Fruit fly (Drosophila melanogaster) whole organism, embryonic: ENCODE data around the gene CG45428.

ENCODE experiments used
- BEAF-32 ChIP-seq: fragments of 200-800 bp; sonication (Bioruptor generic); optimal IDR thresholded peaks from 3 replicates; lab custom pipeline; 2017; ENCODE audit warnings: missing biosample characterization, missing genetic modification characterization, mild to moderate bottlenecking, moderate library complexity, missing genetic modification reagents
- BtbVII ChIP-seq: fragments of 200-800 bp; sonication (Bioruptor generic); optimal IDR thresholded peaks from 3 replicates; lab custom pipeline; 2017; ENCODE audit warnings: missing biosample characterization, mild to moderate bottlenecking, missing genetic modification characterization
- CG10462 ChIP-seq: fragments of 200-800 bp; sonication (Bioruptor generic); optimal IDR thresholded peaks from 2 replicates; lab custom pipeline; 2016; ENCODE audit warnings: missing biosample characterization, missing genetic modification characterization
- CG12299 ChIP-seq: fragments of 200-800 bp; sonication (Bioruptor generic); optimal IDR thresholded peaks from 2 replicates; lab custom pipeline; 2018; ENCODE audit warnings: missing biosample characterization, mild to moderate bottlenecking, missing genetic modification characterization
- CG13894 ChIP-seq: fragments of 200-800 bp; sonication (Bioruptor generic); optimal IDR thresholded peaks from 3 replicates; lab custom pipeline; 2018; ENCODE audit warnings: missing biosample characterization, mild to moderate bottlenecking, missing genetic modification characterization, moderate library complexity
- CG17186 ChIP-seq: fragments of 200-800 bp; sonication (Bioruptor generic); optimal IDR thresholded peaks from 3 replicates; lab custom pipeline; 2017; ENCODE audit warnings: missing biosample characterization, missing genetic modification reagents, missing genetic modification characterization
- CG17361 ChIP-seq: fragments of 200-800 bp; sonication (Bioruptor generic); IDR thresholded peaks from 3 replicates; pipeline ENCODE4 v1.3.6; 2022; ENCODE audit warnings: missing biosample characterization, missing genetic modification characterization
- CG1792 ChIP-seq: fragments of 200-800 bp; sonication (Bioruptor generic); optimal IDR thresholded peaks from 2 replicates; lab custom pipeline; 2016; ENCODE audit warnings: missing biosample characterization, missing genetic modification characterization
- CG30020 ChIP-seq: fragments of 200-800 bp; optimal IDR thresholded peaks from 2 replicates; lab custom pipeline; 2019; ENCODE audit warnings: missing biosample characterization, mild to moderate bottlenecking, missing genetic modification characterization, moderate library complexity
- CG30403 ChIP-seq: fragments of 200-800 bp; sonication (Bioruptor generic); optimal IDR thresholded peaks from 3 replicates; lab custom pipeline; 2016; ENCODE audit warnings: missing biosample characterization, missing genetic modification characterization
- CG3163 ChIP-seq: fragments of 200-800 bp; sonication (Bioruptor generic); optimal IDR thresholded peaks from 3 replicates; lab custom pipeline; 2016; ENCODE audit warnings: missing biosample characterization, missing genetic modification characterization
- CG34376 ChIP-seq: fragments of 200-800 bp; sonication (Bioruptor generic); optimal IDR thresholded peaks from 2 replicates; lab custom pipeline; 2018; ENCODE audit warnings: missing biosample characterization, mild to moderate bottlenecking, missing genetic modification characterization
- CG4617 ChIP-seq: fragments of 200-800 bp; sonication (Bioruptor generic); optimal IDR thresholded peaks from 3 replicates; lab custom pipeline; 2016; ENCODE audit warnings: missing biosample characterization, missing genetic modification characterization, borderline replicate concordance
- CG6813 ChIP-seq: fragments of 200-800 bp; sonication (Bioruptor generic); optimal IDR thresholded peaks from 2 replicates; lab custom pipeline; 2017; ENCODE audit warnings: missing biosample characterization, missing genetic modification characterization, mild to moderate bottlenecking, moderate library complexity, missing genetic modification reagents
- CG6854 ChIP-seq: fragments of 200-800 bp; sonication (Bioruptor generic); optimal IDR thresholded peaks from 3 replicates; lab custom pipeline; 2017; ENCODE audit warnings: missing biosample characterization, mild to moderate bottlenecking, missing genetic modification characterization
- CG7745 ChIP-seq: fragments of 200-800 bp; sonication (Bioruptor generic); optimal IDR thresholded peaks from 2 replicates; lab custom pipeline; 2018; ENCODE audit warnings: missing biosample characterization, mild to moderate bottlenecking, missing genetic modification characterization, moderate library complexity
- CG7786 ChIP-seq: fragments of 200-800 bp; sonication (Bioruptor generic); optimal IDR thresholded peaks from 2 replicates; lab custom pipeline; 2016; ENCODE audit warnings: missing biosample characterization, missing genetic modification characterization
- CG7839 ChIP-seq: fragments of 200-800 bp; sonication (Bioruptor generic); optimal IDR thresholded peaks from 3 replicates; lab custom pipeline; 2018; ENCODE audit warnings: missing biosample characterization, mild to moderate bottlenecking, missing genetic modification characterization, moderate library complexity
- CG7928 ChIP-seq: fragments of 200-800 bp; sonication (Bioruptor generic); optimal IDR thresholded peaks from 2 replicates; lab custom pipeline; 2017; ENCODE audit warnings: missing biosample characterization, mild to moderate bottlenecking, missing genetic modification characterization
- CG8089 ChIP-seq: fragments of 200-800 bp; sonication (Bioruptor generic); optimal IDR thresholded peaks from 3 replicates; lab custom pipeline; 2016; ENCODE audit warnings: missing biosample characterization, missing genetic modification characterization
- CrebB ChIP-seq: fragments of 200-800 bp; sonication (Bioruptor generic); optimal IDR thresholded peaks from 3 replicates; lab custom pipeline; 2018; ENCODE audit warnings: missing biosample characterization, mild to moderate bottlenecking, missing genetic modification characterization
- HmgD ChIP-seq: fragments of 200-800 bp; sonication (Bioruptor generic); optimal IDR thresholded peaks from 3 replicates; lab custom pipeline; 2016; ENCODE audit warnings: missing biosample characterization, missing genetic modification characterization
- Hmr ChIP-seq: fragments of 200-800 bp; sonication (Bioruptor generic); optimal IDR thresholded peaks from 3 replicates; lab custom pipeline; 2017; ENCODE audit warnings: mild to moderate bottlenecking, missing biosample characterization, missing genetic modification reagents, missing genetic modification characterization
- Hmx ChIP-seq: fragments of 200-800 bp; sonication (Bioruptor generic); optimal IDR thresholded peaks from 2 replicates; lab custom pipeline; 2016; ENCODE audit warnings: missing biosample characterization, missing genetic modification characterization
- Mad ChIP-seq: fragments of 200-800 bp; sonication (Bioruptor generic); optimal IDR thresholded peaks from 2 replicates; lab custom pipeline; 2016; ENCODE audit warnings: missing biosample characterization, missing genetic modification characterization
- Med ChIP-seq: fragments of 200-800 bp; sonication (Bioruptor generic); peaks from one replicate; lab custom pipeline; 2016; ENCODE audit warnings: missing biosample characterization, missing genetic modification characterization, mild to moderate bottlenecking, inconsistent platforms, moderate library complexity
- Mrtf ChIP-seq: fragments of 200-800 bp; sonication (Bioruptor generic); IDR thresholded peaks from 3 replicates; pipeline ENCODE4 v1.3.6; 2022; ENCODE audit warnings: missing biosample characterization, missing genetic modification characterization
- Ptx1 ChIP-seq: fragments of 200-800 bp; sonication (Bioruptor generic); IDR thresholded peaks from 2 replicates; pipeline ENCODE4 v1.3.6; 2022; ENCODE audit warnings: missing biosample characterization, missing genetic modification characterization
- Sry-β ChIP-seq: fragments of 200-800 bp; sonication (Bioruptor generic); optimal IDR thresholded peaks from 2 replicates; lab custom pipeline; 2018; ENCODE audit warnings: missing biosample characterization, mild to moderate bottlenecking, missing genetic modification characterization, moderate library complexity
- Sry-δ ChIP-seq: fragments of 200-800 bp; sonication (Bioruptor generic); optimal IDR thresholded peaks from 2 replicates; lab custom pipeline; 2016; ENCODE audit warnings: missing biosample characterization, missing genetic modification characterization
- TFAM ChIP-seq: fragments of 200-800 bp; sonication (Bioruptor generic); optimal IDR thresholded peaks from 2 replicates; lab custom pipeline; 2017; ENCODE audit warnings: missing biosample characterization, missing genetic modification characterization, inconsistent platforms
- ap ChIP-seq: fragments of 200-800 bp; sonication (Bioruptor generic); IDR thresholded peaks from 2 replicates; pipeline ENCODE4 v1.3.6; 2022; ENCODE audit warnings: missing biosample characterization, missing genetic modification characterization
- br ChIP-seq: fragments of >200 bp; optimal IDR thresholded peaks from 2 replicates; lab custom pipeline; 2017
- chif ChIP-seq, 2 experiments: fragments of 200-800 bp; sonication (Bioruptor generic); optimal IDR thresholded peaks; 3 replicates each; lab custom pipeline; 2016; ENCODE audit warnings: missing biosample characterization in 2 of 2, missing genetic modification characterization in 2 of 2
- crc ChIP-seq: fragments of 200-800 bp; sonication (Bioruptor generic); optimal IDR thresholded peaks from 2 replicates; lab custom pipeline; 2016; ENCODE audit warnings: missing biosample characterization, missing genetic modification characterization
- crol ChIP-seq: fragments of 200-800 bp; sonication (Bioruptor generic); IDR thresholded peaks from 2 replicates; pipeline ENCODE4 v1.3.6; 2022; ENCODE audit warnings: missing biosample characterization, missing genetic modification characterization
- gsb-n ChIP-seq: fragments of 200-800 bp; sonication (Bioruptor generic); optimal IDR thresholded peaks from 3 replicates; lab custom pipeline; 2018; ENCODE audit warnings: missing biosample characterization, mild to moderate bottlenecking, missing genetic modification characterization
- hb ChIP-seq: fragments of 200-800 bp; sonication (Bioruptor generic); IDR thresholded peaks from 3 replicates; pipeline ENCODE4 v1.3.6; 2022; ENCODE audit warnings: missing biosample characterization, missing genetic modification characterization; ENCODE audit not compliant: partially characterized antibody
- ind ChIP-seq: fragments of 200-800 bp; sonication (Bioruptor generic); optimal IDR thresholded peaks from 3 replicates; lab custom pipeline; 2016; ENCODE audit warnings: missing biosample characterization, missing genetic modification characterization
- prd ChIP-seq, 3 experiments: fragments of >200 bp in 2 of 3; fragments of 200-800 bp in 1 of 3; sonication (Bioruptor generic) in 1 of 3; optimal IDR thresholded peaks in 2 of 3; IDR thresholded peaks in 1 of 3; 2 replicates in 2 of 3; 3 replicates in 1 of 3; pipeline versions ENCODE4 v1.3.6 to Lab custom; 2017 to 2022; ENCODE audit warnings: missing biosample characterization in 1 of 3, missing genetic modification characterization in 1 of 3
- sug ChIP-seq: fragments of 200-800 bp; optimal IDR thresholded peaks from 2 replicates; lab custom pipeline; 2019; ENCODE audit warnings: missing biosample characterization, mild to moderate bottlenecking, missing genetic modification characterization, moderate library complexity
- toy ChIP-seq: fragments of 200-800 bp; sonication (Bioruptor generic); IDR thresholded peaks from 2 replicates; pipeline ENCODE4 v1.3.6; 2022; ENCODE audit warnings: missing biosample characterization, missing genetic modification characterization
- wor ChIP-seq: fragments of 200-800 bp; sonication (Bioruptor generic); IDR thresholded peaks from 2 replicates; pipeline ENCODE4 v1.3.6; 2022; ENCODE audit warnings: missing biosample characterization, missing genetic modification characterization
- z ChIP-seq: fragments of 200-800 bp; sonication (Bioruptor generic); IDR thresholded peaks from 3 replicates; pipeline ENCODE4 v1.3.6; 2022; ENCODE audit warnings: missing biosample characterization, missing genetic modification characterization

The CG45428 gene

dm6 chr3L:22863367-22864078, 26.7 kb upstream of the CG45428 start, which contains the start of gene CG33169 (continued):
- TF ChIP-seq ap (GFP tag; lab: Robert Waterston, UW): 0 out of 2 replicates have a peak, but pooled peaks have one; percentile 28
- TF ChIP-seq sug: peak; percentile 89
- TF ChIP-seq CG6854 (GFP tag; lab: Kevin White, UChicago): peak; percentile 28
- TF ChIP-seq BEAF-32: peak; percentile 72
- peak; percentile 85 for TF ChIP-seq ind
- TF ChIP-seq CG30403: peak; percentile 78
- TF ChIP-seq HmgD (GFP tag; lab: Kevin White, UChicago): peak; percentile 98
- no peak for TF ChIP-seq z
- TF ChIP-seq toy (GFP tag; lab: Robert Waterston, UW): peak; percentile 50; the same call in 1 of the 2 replicates
- TF ChIP-seq Sry-δ (GFP tag; lab: Kevin White, UChicago): peak; percentile 83
- peak; percentile 56 for TF ChIP-seq CG30020 (tag; lab: Kevin White, UChicago)
- TF ChIP-seq CG13894: peak; percentile 93
- peak; percentile 43 for TF ChIP-seq CG6813 (GFP tag; lab: Kevin White, UChicago)
- peak; percentile 48 for TF ChIP-seq TFAM (GFP tag; lab: Kevin White, UChicago)
- TF ChIP-seq wor (GFP tag; lab: Robert Waterston, UW): no peak
- peak; percentile 54 for TF ChIP-seq crol
- peak; percentile 73 for TF ChIP-seq BtbVII (GFP tag; lab: Kevin White, UChicago)
- peak; percentile 35; the same call in 1 of the 3 replicates for TF ChIP-seq hb (GFP tag; lab: Robert Waterston, UW)
- TF ChIP-seq CG17361: peak; percentile 61
- TF ChIP-seq CG8089: peak; percentile 81
- peak; percentile 23 for TF ChIP-seq Sry-β (GFP tag; lab: Kevin White, UChicago)
- peak; percentile 90 for TF ChIP-seq CG7786 (GFP tag; lab: Kevin White, UChicago)
- TF ChIP-seq CG17186: peak; percentile 90
- peak; percentile 77 for TF ChIP-seq CG3163
- TF ChIP-seq CG10462 (GFP tag; lab: Kevin White, UChicago): peak; percentile 16
- TF ChIP-seq crc (GFP tag; lab: Kevin White, UChicago): peak; percentile 65
- TF ChIP-seq CG4617 (GFP tag; lab: Kevin White, UChicago): peak; percentile 85
- TF ChIP-seq CG7928 (GFP tag; lab: Kevin White, UChicago): peak; percentile 67
- TF ChIP-seq chif (GFP tag; optimal IDR thresholded peaks at IDR 0.05; lab: Kevin White, UChicago): peak; percentile 75 to 77
- peak; percentile 83 for TF ChIP-seq Ptx1 (GFP tag; lab: Robert Waterston, UW)
- no peak for TF ChIP-seq Hmx (GFP tag; lab: Kevin White, UChicago)
- TF ChIP-seq CG34376 (GFP tag; lab: Kevin White, UChicago): peak; percentile 83
- peak; percentile 75; the same call in 2 of the 3 replicates for TF ChIP-seq Mrtf (GFP tag; lab: Robert Waterston, UW)
- TF ChIP-seq CG12299: peak; percentile 63
- TF ChIP-seq CrebB: peak; percentile 82
- peak; percentile 43 for TF ChIP-seq gsb-n (tag; lab: Kevin White, UChicago)
- TF ChIP-seq Hmr (GFP tag; lab: Kevin White, UChicago): peak; percentile 92
- TF ChIP-seq CG7839 (tag; lab: Kevin White, UChicago): peak; percentile 77
- TF ChIP-seq CG1792 (GFP tag; lab: Kevin White, UChicago): peak; percentile 85
- TF ChIP-seq CG7745 (tag; lab: Kevin White, UChicago): no peak
- peak; percentile 99 for TF ChIP-seq Med (GFP tag; lab: Kevin White, UChicago)
- TF ChIP-seq Mad (GFP tag; lab: Kevin White, UChicago): peak; percentile 89
- TF ChIP-seq prd (optimal IDR thresholded peaks at IDR 0.05; lab: Kevin White, UChicago): no peak
- TF ChIP-seq prd (GFP tag; IDR thresholded peaks at IDR 0.05; lab: Robert Waterston, UW): peak; percentile 82
- TF ChIP-seq br (lab: Kevin White, UChicago): no peak
- TF ChIP-seq, all 482 proteins: peak for 415
